Fruit fly (Drosophila melanogaster): Measurements from ENCODE around the gene ko.

- TF ChIP-seq CG8478 (optimal IDR thresholded peaks at IDR 0.05) (no peak), CTCF (optimal IDR thresholded peaks at IDR 0.05) (no peak)
These were observed 66.4 kb downstream of the ko start for dm6 chr3L:21064587-21064986.
